Fruit fly (Drosophila melanogaster) whole organism, embryonic: ENCODE data around the gene nonA.

Experiments
- Aef1 ChIP-seq: fragments of 200-800 bp; sonication (Bioruptor generic); IDR thresholded peaks from 3 replicates; pipeline ENCODE4 v1.3.6; 2022; ENCODE audit warnings: missing biosample characterization, missing genetic modification characterization
- CG11085 ChIP-seq: fragments of 200-800 bp; sonication (Bioruptor generic); IDR thresholded peaks from 2 replicates; pipeline ENCODE4 v1.3.6; 2022; ENCODE audit warnings: missing biosample characterization, missing genetic modification characterization
- CG12155 ChIP-seq: fragments of 200-800 bp; sonication (Bioruptor generic); optimal IDR thresholded peaks from 3 replicates; lab custom pipeline; 2016; ENCODE audit warnings: missing biosample characterization, missing genetic modification characterization
- CG13123 ChIP-seq: fragments of 200-800 bp; sonication (Bioruptor generic); optimal IDR thresholded peaks from 2 replicates; lab custom pipeline; 2016; ENCODE audit warnings: missing biosample characterization, missing genetic modification characterization
- CG14710 ChIP-seq: fragments of 200-800 bp; sonication (Bioruptor generic); optimal IDR thresholded peaks from 3 replicates; lab custom pipeline; 2019; ENCODE audit warnings: missing biosample characterization, mild to moderate bottlenecking, missing genetic modification characterization, moderate library complexity
- CG14860 ChIP-seq: fragments of 200-800 bp; sonication (Bioruptor generic); IDR thresholded peaks from 3 replicates; pipeline ENCODE4 v1.3.6; 2022; ENCODE audit warnings: missing biosample characterization, missing genetic modification characterization; ENCODE audit not compliant: partially characterized antibody
- CG15073 ChIP-seq: fragments of 200-800 bp; sonication (Bioruptor generic); optimal IDR thresholded peaks from 2 replicates; lab custom pipeline; 2016; ENCODE audit warnings: missing biosample characterization, missing genetic modification characterization
- CG15601 ChIP-seq: fragments of 200-800 bp; sonication (Bioruptor generic); optimal IDR thresholded peaks from 3 replicates; lab custom pipeline; 2019; ENCODE audit warnings: missing biosample characterization, mild to moderate bottlenecking, missing genetic modification characterization, moderate library complexity
- CG17359 ChIP-seq: fragments of 200-800 bp; sonication (Bioruptor generic); optimal IDR thresholded peaks from 3 replicates; lab custom pipeline; 2018; ENCODE audit warnings: missing biosample characterization, mild to moderate bottlenecking, missing genetic modification characterization, moderate library complexity
- CG17612 ChIP-seq: fragments of 200-800 bp; sonication (Bioruptor generic); IDR thresholded peaks from 2 replicates; pipeline ENCODE4 v1.3.6; 2022; ENCODE audit warnings: missing biosample characterization, missing genetic modification characterization
- CG31441 ChIP-seq: fragments of 200-800 bp; sonication (Bioruptor generic); IDR thresholded peaks from 2 replicates; pipeline ENCODE4 v1.3.6; 2022; ENCODE audit warnings: missing biosample characterization, missing genetic modification characterization
- CG32772 ChIP-seq: fragments of 200-800 bp; sonication (Bioruptor generic); IDR thresholded peaks from 2 replicates; pipeline ENCODE4 v1.3.6; 2022; ENCODE audit warnings: missing biosample characterization, missing genetic modification characterization
- CG34376 ChIP-seq: fragments of 200-800 bp; sonication (Bioruptor generic); optimal IDR thresholded peaks from 2 replicates; lab custom pipeline; 2018; ENCODE audit warnings: missing biosample characterization, mild to moderate bottlenecking, missing genetic modification characterization
- CG3838 ChIP-seq: fragments of 200-800 bp; sonication (Bioruptor generic); optimal IDR thresholded peaks from 3 replicates; lab custom pipeline; 2016; ENCODE audit warnings: missing biosample characterization, missing genetic modification characterization
- CG4282 ChIP-seq: fragments of 200-800 bp; sonication (Bioruptor generic); optimal IDR thresholded peaks from 2 replicates; lab custom pipeline; 2016; ENCODE audit warnings: missing biosample characterization, missing genetic modification characterization
- CG4707 ChIP-seq: fragments of 200-800 bp; sonication (Bioruptor generic); optimal IDR thresholded peaks from 2 replicates; lab custom pipeline; 2018; ENCODE audit warnings: missing biosample characterization, mild to moderate bottlenecking, missing genetic modification characterization, moderate library complexity
- CG4730 ChIP-seq: fragments of 200-800 bp; sonication (Bioruptor generic); IDR thresholded peaks from 2 replicates; pipeline ENCODE4 v1.3.6; 2022; ENCODE audit warnings: missing biosample characterization, missing genetic modification characterization
- CG5245 ChIP-seq: fragments of 200-800 bp; sonication (Bioruptor generic); optimal IDR thresholded peaks from 3 replicates; lab custom pipeline; 2016; ENCODE audit warnings: missing biosample characterization, missing genetic modification characterization
- CG8478 ChIP-seq: fragments of >200 bp; optimal IDR thresholded peaks from 2 replicates; lab custom pipeline; 2018
- D19B ChIP-seq: fragments of 200-800 bp; sonication (Bioruptor generic); optimal IDR thresholded peaks from 2 replicates; lab custom pipeline; 2017; ENCODE audit warnings: missing biosample characterization, mild to moderate bottlenecking, missing genetic modification characterization
- Dfd ChIP-seq, 2 experiments: fragments of >200 bp; optimal IDR thresholded peaks; 2 replicates each; lab custom pipeline; 2017; ENCODE audit warnings: missing biosample characterization in 2 of 2, missing genetic modification characterization in 2 of 2
- Doc2 ChIP-seq: fragments of 200-800 bp; sonication (Bioruptor generic); IDR thresholded peaks from 2 replicates; pipeline ENCODE4 v1.3.6; 2022; ENCODE audit warnings: missing biosample characterization, missing genetic modification characterization
- Dref ChIP-seq: fragments of 200-800 bp; sonication (Bioruptor generic); IDR thresholded peaks from 2 replicates; pipeline ENCODE4 v1.3.6; 2022; ENCODE audit warnings: missing biosample characterization, missing genetic modification characterization
- Ets65A ChIP-seq: fragments of 200-800 bp; sonication (Bioruptor generic); peaks from one replicate; lab custom pipeline; 2016; ENCODE audit warnings: missing biosample characterization, missing genetic modification characterization
- Fer2 ChIP-seq: fragments of 200-800 bp; sonication (Bioruptor generic); optimal IDR thresholded peaks from 2 replicates; lab custom pipeline; 2018; ENCODE audit warnings: missing biosample characterization, mild to moderate bottlenecking, missing genetic modification characterization, moderate library complexity
- HLHmδ ChIP-seq: fragments of 200-800 bp; sonication (Bioruptor generic); optimal IDR thresholded peaks from 2 replicates; lab custom pipeline; 2018; ENCODE audit warnings: missing biosample characterization, mild to moderate bottlenecking, missing genetic modification characterization, moderate library complexity
- Lhr ChIP-seq: fragments of 200-800 bp; sonication (Bioruptor generic); optimal IDR thresholded peaks from 3 replicates; lab custom pipeline; 2017; ENCODE audit warnings: mild to moderate bottlenecking, missing biosample characterization, missing genetic modification reagents, missing genetic modification characterization
- MESR4 ChIP-seq: fragments of 200-800 bp; sonication (Bioruptor generic); optimal IDR thresholded peaks from 2 replicates; lab custom pipeline; 2018; ENCODE audit warnings: missing biosample characterization, mild to moderate bottlenecking, missing genetic modification characterization, moderate library complexity
- Med ChIP-seq: fragments of 200-800 bp; sonication (Bioruptor generic); peaks from one replicate; lab custom pipeline; 2016; ENCODE audit warnings: missing biosample characterization, missing genetic modification characterization, mild to moderate bottlenecking, inconsistent platforms, moderate library complexity
- NC2α ChIP-seq: fragments of 200-800 bp; sonication (Bioruptor generic); optimal IDR thresholded peaks from 2 replicates; lab custom pipeline; 2016; ENCODE audit warnings: missing biosample characterization, missing genetic modification characterization
- Nf-YB ChIP-seq: fragments of 200-800 bp; sonication (Bioruptor generic); optimal IDR thresholded peaks from 3 replicates; lab custom pipeline; 2019; ENCODE audit warnings: missing biosample characterization, mild to moderate bottlenecking, missing genetic modification characterization, moderate library complexity
- PHDP ChIP-seq: fragments of 200-800 bp; sonication (Bioruptor generic); optimal IDR thresholded peaks from 3 replicates; lab custom pipeline; 2018; ENCODE audit warnings: missing biosample characterization, mild to moderate bottlenecking, missing genetic modification characterization, moderate library complexity
- Poxn ChIP-seq: fragments of 200-800 bp; sonication (Bioruptor generic); IDR thresholded peaks from 2 replicates; pipeline ENCODE4 v1.3.6; 2022; ENCODE audit warnings: missing biosample characterization, missing genetic modification characterization
- Sin3A ChIP-seq: fragments of >200 bp; optimal IDR thresholded peaks from 2 replicates; lab custom pipeline; 2018
- Sox102F ChIP-seq: fragments of 200-800 bp; sonication (Bioruptor generic); optimal IDR thresholded peaks from 2 replicates; lab custom pipeline; 2018; ENCODE audit warnings: missing biosample characterization, mild to moderate bottlenecking, missing genetic modification characterization, moderate library complexity
- Xrp1 ChIP-seq: fragments of 200-800 bp; sonication (Bioruptor generic); IDR thresholded peaks from 2 replicates; pipeline ENCODE4 v1.3.6; 2022; ENCODE audit warnings: missing biosample characterization, missing genetic modification characterization
- br ChIP-seq: fragments of >200 bp; optimal IDR thresholded peaks from 2 replicates; lab custom pipeline; 2017
- btn ChIP-seq: fragments of 200-800 bp; sonication (Bioruptor generic); optimal IDR thresholded peaks from 2 replicates; lab custom pipeline; 2016; ENCODE audit warnings: missing biosample characterization, missing genetic modification characterization
- chinmo ChIP-seq: fragments of 200-800 bp; sonication (Bioruptor generic); IDR thresholded peaks from 4 replicates; pipeline ENCODE4 v1.3.6; 2022; ENCODE audit warnings: missing biosample characterization, missing genetic modification characterization; ENCODE audit not compliant: partially characterized antibody
- croc ChIP-seq: fragments of 200-800 bp; sonication (Bioruptor generic); conservative IDR thresholded peaks from 3 replicates; pipeline ENCODE4 v1.3.6; 2022; ENCODE audit warnings: missing biosample characterization, missing genetic modification characterization
- dimm ChIP-seq: fragments of 200-800 bp; sonication (Bioruptor generic); IDR thresholded peaks from 2 replicates; pipeline ENCODE4 v1.3.6; 2022; ENCODE audit warnings: missing biosample characterization, missing genetic modification characterization
- eyg ChIP-seq: fragments of 200-800 bp; sonication (Bioruptor generic); optimal IDR thresholded peaks from 3 replicates; lab custom pipeline; 2016; ENCODE audit warnings: missing biosample characterization, missing genetic modification characterization
- fd64A ChIP-seq: fragments of 200-800 bp; sonication (Bioruptor generic); optimal IDR thresholded peaks from 3 replicates; lab custom pipeline; 2018; ENCODE audit warnings: missing biosample characterization, mild to moderate bottlenecking, missing genetic modification characterization
- fru ChIP-seq: fragments of >200 bp; optimal IDR thresholded peaks from 2 replicates; lab custom pipeline; 2017
- mam ChIP-seq: fragments of 200-800 bp; sonication (Bioruptor generic); optimal IDR thresholded peaks from 3 replicates; lab custom pipeline; 2016; ENCODE audit warnings: missing biosample characterization, missing genetic modification characterization
- sd ChIP-seq: fragments of 200-800 bp; sonication (Bioruptor generic); optimal IDR thresholded peaks from 3 replicates; lab custom pipeline; 2018; ENCODE audit warnings: missing biosample characterization, mild to moderate bottlenecking, missing genetic modification characterization, moderate library complexity
- sob ChIP-seq: fragments of 200-800 bp; sonication (Bioruptor generic); IDR thresholded peaks from 2 replicates; pipeline ENCODE4 v1.3.6; 2022; ENCODE audit warnings: missing biosample characterization, missing genetic modification characterization
- sr ChIP-seq: fragments of 200-800 bp; sonication (Bioruptor generic); IDR thresholded peaks from 3 replicates; pipeline ENCODE4 v1.3.6; 2022; ENCODE audit warnings: missing biosample characterization, missing genetic modification characterization
- tio ChIP-seq: fragments of 200-800 bp; sonication (Bioruptor generic); optimal IDR thresholded peaks from 2 replicates; lab custom pipeline; 2017; ENCODE audit warnings: missing biosample characterization, missing genetic modification characterization, inconsistent platforms
- vnd ChIP-seq: fragments of 200-800 bp; sonication (Bioruptor generic); IDR thresholded peaks from 3 replicates; pipeline ENCODE4 v1.3.6; 2022; ENCODE audit warnings: missing biosample characterization, missing genetic modification characterization; ENCODE audit not compliant: partially characterized antibody
- wek ChIP-seq: fragments of 200-800 bp; sonication (Bioruptor generic); optimal IDR thresholded peaks from 3 replicates; lab custom pipeline; 2018; ENCODE audit warnings: missing biosample characterization, mild to moderate bottlenecking, missing genetic modification characterization, moderate library complexity
- zfh1 ChIP-seq: fragments of 200-800 bp; sonication (Bioruptor generic); IDR thresholded peaks from 3 replicates; pipeline ENCODE4 v1.3.6; 2022; ENCODE audit warnings: missing biosample characterization, missing genetic modification characterization

nonA gene

DNA sequence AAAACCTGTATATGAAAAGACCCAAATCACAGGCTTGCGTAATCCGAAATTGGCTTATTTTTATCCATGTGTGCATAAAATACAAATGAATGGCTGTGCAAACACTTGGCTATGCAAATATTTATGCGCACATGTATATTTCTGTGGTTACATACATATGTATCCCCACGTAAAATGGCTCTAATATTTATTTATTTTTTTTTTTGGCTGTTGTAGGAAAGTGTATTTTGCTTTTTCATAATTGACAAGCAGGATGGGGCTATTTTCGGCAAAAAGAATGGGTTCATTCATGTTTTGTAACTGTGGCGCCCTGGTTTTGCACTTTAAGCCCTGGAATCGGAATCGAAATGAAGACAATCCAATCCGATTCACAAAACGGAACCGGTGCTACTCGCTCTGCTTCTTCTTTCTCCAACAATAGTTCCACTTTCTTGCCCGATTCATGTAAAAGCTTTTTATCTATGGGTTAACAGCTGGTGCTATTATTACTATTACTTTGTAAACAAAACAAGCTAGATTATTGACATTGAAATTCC is 26.2 kb upstream of the nonA start (continued):
- TF ChIP-seq wek (peak; percentile 40), Nf-YB (GFP tag; lab: Kevin White, UChicago) (peak; percentile 59), Lhr (no peak), fru (lab: Kevin White, UChicago) (no peak), CG17359 (tag; lab: Kevin White, UChicago) (peak; percentile 77), CG15601 (tag; lab: Kevin White, UChicago) (peak; percentile 21), CG4282 (peak; percentile 53), eyg (peak; percentile 52), Poxn (no peak), Med (GFP tag; lab: Kevin White, UChicago) (peak; percentile 95), CG31441 (GFP tag; lab: Robert Waterston, UW) (peak; percentile 52; the same call in 1 of the 2 replicates), D19B (GFP tag; lab: Kevin White, UChicago) (peak; percentile 41), CG32772 (GFP tag; lab: Robert Waterston, UW) (peak; percentile 69), CG3838 (GFP tag; lab: Kevin White, UChicago) (peak; percentile 30), CG5245 (peak; percentile 38), tio (GFP tag; lab: Kevin White, UChicago) (peak; percentile 76), Doc2 (GFP tag; lab: Robert Waterston, UW) (no peak), CG13123 (GFP tag; lab: Kevin White, UChicago) (peak; percentile 14), Dfd (GFP tag; optimal IDR thresholded peaks at IDR 0.05; lab: Kevin White, UChicago) (no peak), Ets65A (GFP tag; lab: Kevin White, UChicago) (peak; percentile 93), CG4707 (peak; percentile 14), Dref (peak; percentile 37), vnd (GFP tag; lab: Robert Waterston, UW) (no peak), chinmo (GFP tag; lab: Robert Waterston, UW) (0 out of 4 replicates have a peak, but pooled peaks have one; percentile 40), br (lab: Kevin White, UChicago) (no peak), Xrp1 (peak; percentile 81), sd (tag; lab: Kevin White, UChicago) (no peak), CG15073 (GFP tag; lab: Kevin White, UChicago) (no peak), CG34376 (GFP tag; lab: Kevin White, UChicago) (peak; percentile 60), Aef1 (GFP tag; lab: Robert Waterston, UW) (peak; percentile 78), Sox102F (GFP tag; lab: Kevin White, UChicago) (peak; percentile 77), MESR4 (peak; percentile 17), CG4730 (GFP tag; lab: Robert Waterston, UW) (peak; percentile 59), mam (peak; percentile 71), CG17612 (GFP tag; lab: Robert Waterston, UW) (peak; percentile 45; the same call in 1 of the 2 replicates), PHDP (tag; lab: Kevin White, UChicago) (peak; percentile 67), Sin3A (lab: Kevin White, UChicago) (no peak), CG8478 (lab: Kevin White, UChicago) (no peak), sob (GFP tag; lab: Robert Waterston, UW) (peak; percentile 74), fd64A (no peak), CG14710 (tag; lab: Kevin White, UChicago) (peak; percentile 34), CG12155 (GFP tag; lab: Kevin White, UChicago) (peak; percentile 98), CG14860 (GFP tag; lab: Robert Waterston, UW) (no peak), NC2α (GFP tag; lab: Kevin White, UChicago) (no peak), croc (GFP tag; lab: Robert Waterston, UW) (peak; percentile 20; the same call in 1 of the 3 replicates), sr (GFP tag; lab: Robert Waterston, UW) (no peak; the same call in 2 of the 3 replicates), Fer2 (tag; lab: Kevin White, UChicago) (peak; percentile 59), zfh1 (peak; percentile 78), dimm (GFP tag; lab: Robert Waterston, UW) (no peak), btn (GFP tag; lab: Kevin White, UChicago) (peak; percentile 34), CG11085 (GFP tag; lab: Robert Waterston, UW) (peak; percentile 55), HLHmδ (GFP tag; lab: Kevin White, UChicago) (no peak)
